Fruit fly (Drosophila melanogaster) whole organism, pupa: ENCODE data around the gene Vm26Aa.

Source experiments
- CG13204 ChIP-seq: fragments of 200-800 bp; sonication (Bioruptor generic); optimal IDR thresholded peaks from 2 replicates; lab custom pipeline; 2018; ENCODE audit warnings: missing biosample characterization, mild to moderate bottlenecking, missing genetic modification characterization, moderate library complexity
- CG8159 ChIP-seq: fragments of 200-800 bp; sonication (Bioruptor generic); optimal IDR thresholded peaks from 3 replicates; lab custom pipeline; 2018; ENCODE audit warnings: missing biosample characterization, mild to moderate bottlenecking, missing genetic modification characterization, moderate library complexity
- D1 ChIP-seq: fragments of 200-800 bp; sonication (Bioruptor generic); optimal IDR thresholded peaks from 2 replicates; lab custom pipeline; 2018; ENCODE audit warnings: missing biosample characterization, mild to moderate bottlenecking, missing genetic modification characterization, moderate library complexity
- EcR ChIP-seq: fragments of 200-800 bp; sonication (Bioruptor generic); optimal IDR thresholded peaks from 3 replicates; lab custom pipeline; 2019; ENCODE audit warnings: missing biosample characterization, missing genetic modification characterization, mild to moderate bottlenecking, moderate library complexity, missing genetic modification reagents
- Ets98B ChIP-seq: fragments of 200-800 bp; sonication (Bioruptor generic); IDR thresholded peaks from 2 replicates; pipeline ENCODE4 v1.3.6; 2022; ENCODE audit warnings: missing biosample characterization, missing genetic modification characterization
- Pif1B ChIP-seq: fragments of 200-800 bp; sonication (Bioruptor generic); optimal IDR thresholded peaks from 3 replicates; lab custom pipeline; 2016; ENCODE audit warnings: missing biosample characterization, missing genetic modification characterization
- gl ChIP-seq: fragments of 200-800 bp; sonication (Bioruptor generic); optimal IDR thresholded peaks from 2 replicates; lab custom pipeline; 2018; ENCODE audit warnings: missing biosample characterization, mild to moderate bottlenecking, missing genetic modification characterization

DNA sequence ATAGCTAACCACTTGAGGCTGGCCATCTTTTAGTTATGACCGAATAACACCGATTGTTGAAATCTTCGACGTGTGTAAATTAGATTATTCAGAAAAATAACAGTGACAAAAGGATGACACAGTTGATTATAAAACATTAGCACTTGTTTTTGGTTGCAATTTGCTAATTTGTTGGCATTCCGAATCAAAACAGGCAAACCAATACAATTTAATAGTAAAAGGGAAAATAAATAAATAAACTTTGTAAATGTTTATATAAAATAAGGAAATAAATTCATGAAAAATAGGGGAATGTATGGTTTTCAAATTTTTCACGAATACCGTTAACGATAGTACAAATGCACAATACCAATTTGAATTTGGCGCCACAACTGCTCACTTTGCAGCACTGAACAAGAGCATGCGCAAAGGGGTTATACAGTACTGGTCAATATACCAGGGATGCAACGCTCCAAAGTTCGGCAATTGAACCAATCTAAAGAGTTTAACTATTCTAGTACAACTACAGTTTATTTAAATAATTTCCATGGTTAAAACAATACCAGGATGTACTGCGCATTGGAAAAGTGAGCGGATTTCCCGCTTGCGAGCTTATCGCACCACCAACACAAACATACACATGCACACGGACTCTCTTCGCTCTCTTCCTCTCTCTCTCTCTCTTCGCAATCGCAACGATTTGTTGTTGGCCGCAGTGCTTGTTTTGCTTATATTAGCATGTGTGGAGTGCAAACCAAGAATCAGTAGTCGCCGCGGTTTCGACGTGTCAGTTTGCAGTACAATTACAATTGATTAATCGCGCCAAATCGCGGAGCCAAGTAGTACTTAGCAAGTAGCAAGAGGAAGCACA lies 16.7 kb downstream of the Vm26Aa start, which contains the start of the genes Sfp26Ad and Gpdh1:
- peak; percentile 36 for TF ChIP-seq gl (tag; lab: Kevin White, UChicago)
- TF ChIP-seq CG13204 (GFP tag; lab: Kevin White, UChicago): peak; percentile 48
- peak; percentile 71 for TF ChIP-seq EcR (GFP tag; lab: Kevin White, UChicago)
- TF ChIP-seq D1 (tag; lab: Kevin White, UChicago): no peak
- peak; percentile 63 for TF ChIP-seq Ets98B
- TF ChIP-seq Pif1B (GFP tag; lab: Kevin White, UChicago): peak; percentile 70
- TF ChIP-seq CG8159: peak; percentile 39
